Fruit fly (Drosophila melanogaster) whole organism, embryonic: ENCODE measurements around the gene UGP.
A peak's percentile ranks its signal among the peaks of the same experiment; 100 is the strongest.

ENCODE experiments used
- Ada2b ChIP-seq: fragments of 200-800 bp; sonication (Bioruptor generic); IDR thresholded peaks from 2 replicates; pipeline ENCODE4 v1.3.6; 2022; ENCODE audit warnings: missing biosample characterization, missing genetic modification characterization
- Asciz ChIP-seq: fragments of 200-800 bp; sonication (Bioruptor generic); optimal IDR thresholded peaks from 2 replicates; lab custom pipeline; 2017; ENCODE audit warnings: missing biosample characterization, mild to moderate bottlenecking, missing genetic modification characterization, missing genetic modification reagents
- CG1024 ChIP-seq: fragments of 200-800 bp; sonication (Bioruptor generic); IDR thresholded peaks from 2 replicates; pipeline ENCODE4 v1.3.6; 2022; ENCODE audit warnings: missing biosample characterization, missing genetic modification characterization
- CG10321 ChIP-seq: fragments of 200-800 bp; sonication (Bioruptor generic); IDR thresholded peaks from 2 replicates; pipeline ENCODE4 v1.3.6; 2022; ENCODE audit warnings: missing biosample characterization, missing genetic modification characterization
- CG10431 ChIP-seq: fragments of 200-800 bp; sonication (Bioruptor generic); optimal IDR thresholded peaks from 3 replicates; lab custom pipeline; 2018; ENCODE audit warnings: missing biosample characterization, mild to moderate bottlenecking, missing genetic modification characterization
- CG10959 ChIP-seq: fragments of 200-800 bp; sonication (Bioruptor generic); IDR thresholded peaks from 2 replicates; pipeline ENCODE4 v1.3.6; 2022; ENCODE audit warnings: missing biosample characterization, missing genetic modification characterization
- CG11398 ChIP-seq: fragments of 200-800 bp; sonication (Bioruptor generic); optimal IDR thresholded peaks from 2 replicates; lab custom pipeline; 2016; ENCODE audit warnings: missing biosample characterization, missing genetic modification characterization
- CG11695 ChIP-seq: fragments of 200-800 bp; sonication (Bioruptor generic); IDR thresholded peaks from 3 replicates; pipeline ENCODE4 v1.3.6; 2022; ENCODE audit warnings: missing biosample characterization, missing genetic modification characterization
- CG12391 ChIP-seq: fragments of 200-800 bp; sonication (Bioruptor generic); optimal IDR thresholded peaks from 3 replicates; lab custom pipeline; 2018; ENCODE audit warnings: missing biosample characterization, mild to moderate bottlenecking, missing genetic modification characterization, moderate library complexity
- CG12744 ChIP-seq: fragments of 200-800 bp; sonication (Bioruptor generic); optimal IDR thresholded peaks from 2 replicates; lab custom pipeline; 2016; ENCODE audit warnings: missing biosample characterization, missing genetic modification characterization
- CG14014 ChIP-seq: fragments of 200-800 bp; sonication (Bioruptor generic); IDR thresholded peaks from 2 replicates; pipeline ENCODE4 v1.3.6; 2022; ENCODE audit warnings: missing biosample characterization, missing genetic modification characterization
- CG14667 ChIP-seq: fragments of 200-800 bp; sonication (Bioruptor generic); IDR thresholded peaks from 2 replicates; pipeline ENCODE4 v1.3.6; 2022; ENCODE audit warnings: missing biosample characterization, missing genetic modification characterization
- CG14710 ChIP-seq: fragments of 200-800 bp; sonication (Bioruptor generic); optimal IDR thresholded peaks from 3 replicates; lab custom pipeline; 2019; ENCODE audit warnings: missing biosample characterization, mild to moderate bottlenecking, missing genetic modification characterization, moderate library complexity
- CG15269 ChIP-seq: fragments of 200-800 bp; sonication (Bioruptor generic); optimal IDR thresholded peaks from 2 replicates; lab custom pipeline; 2018; ENCODE audit warnings: missing biosample characterization, mild to moderate bottlenecking, missing genetic modification characterization, moderate library complexity
- CG17186 ChIP-seq: fragments of 200-800 bp; sonication (Bioruptor generic); optimal IDR thresholded peaks from 3 replicates; lab custom pipeline; 2017; ENCODE audit warnings: missing biosample characterization, missing genetic modification reagents, missing genetic modification characterization
- CG18011 ChIP-seq: fragments of 200-800 bp; sonication (Bioruptor generic); optimal IDR thresholded peaks from 2 replicates; lab custom pipeline; 2017; ENCODE audit warnings: missing biosample characterization, missing genetic modification characterization, mild to moderate bottlenecking, moderate library complexity, missing genotype
- CG3065 ChIP-seq: fragments of 200-800 bp; sonication (Bioruptor generic); optimal IDR thresholded peaks from 2 replicates; lab custom pipeline; 2016; ENCODE audit warnings: missing biosample characterization, missing genetic modification characterization
- CG32532 ChIP-seq: fragments of 200-800 bp; sonication (Bioruptor generic); IDR thresholded peaks from 2 replicates; pipeline ENCODE4 v1.3.6; 2022; ENCODE audit warnings: missing biosample characterization, missing genetic modification characterization
- CG33557 ChIP-seq: fragments of 200-800 bp; sonication (Bioruptor generic); optimal IDR thresholded peaks from 2 replicates; lab custom pipeline; 2019; ENCODE audit warnings: missing biosample characterization, mild to moderate bottlenecking, missing genetic modification characterization, moderate library complexity
- CG34376 ChIP-seq: fragments of 200-800 bp; sonication (Bioruptor generic); optimal IDR thresholded peaks from 2 replicates; lab custom pipeline; 2018; ENCODE audit warnings: missing biosample characterization, mild to moderate bottlenecking, missing genetic modification characterization
- CG3995 ChIP-seq: fragments of 200-800 bp; sonication (Bioruptor generic); optimal IDR thresholded peaks from 3 replicates; lab custom pipeline; 2016; ENCODE audit warnings: missing biosample characterization, missing genetic modification characterization
- CG7928 ChIP-seq: fragments of 200-800 bp; sonication (Bioruptor generic); optimal IDR thresholded peaks from 2 replicates; lab custom pipeline; 2017; ENCODE audit warnings: missing biosample characterization, mild to moderate bottlenecking, missing genetic modification characterization
- CG9797 ChIP-seq: fragments of 200-800 bp; sonication (Bioruptor generic); optimal IDR thresholded peaks from 3 replicates; lab custom pipeline; 2018; ENCODE audit warnings: missing biosample characterization, mild to moderate bottlenecking, missing genetic modification characterization
- Deaf1 ChIP-seq: fragments of 200-800 bp; optimal IDR thresholded peaks from 3 replicates; lab custom pipeline; 2019; ENCODE audit warnings: missing biosample characterization, mild to moderate bottlenecking, missing genetic modification characterization, moderate library complexity
- Dek ChIP-seq: fragments of 200-800 bp; sonication (Bioruptor generic); optimal IDR thresholded peaks from 3 replicates; lab custom pipeline; 2019; ENCODE audit warnings: missing biosample characterization, mild to moderate bottlenecking, missing genetic modification characterization, moderate library complexity
- Drgx ChIP-seq: fragments of 200-800 bp; sonication (Bioruptor generic); IDR thresholded peaks from 2 replicates; pipeline ENCODE4 v1.3.6; 2022; ENCODE audit warnings: missing biosample characterization, missing genetic modification characterization
- Fer2 ChIP-seq: fragments of 200-800 bp; sonication (Bioruptor generic); optimal IDR thresholded peaks from 2 replicates; lab custom pipeline; 2018; ENCODE audit warnings: missing biosample characterization, mild to moderate bottlenecking, missing genetic modification characterization, moderate library complexity
- Gug ChIP-seq: fragments of 200-800 bp; sonication (Bioruptor generic); IDR thresholded peaks from 4 replicates; pipeline ENCODE4 v1.3.6; 2022; ENCODE audit warnings: missing biosample characterization, missing genetic modification characterization
- HLH4C ChIP-seq: fragments of 200-800 bp; sonication (Bioruptor generic); IDR thresholded peaks from 3 replicates; pipeline ENCODE4 v1.3.6; 2022; ENCODE audit warnings: missing biosample characterization, missing genetic modification characterization; ENCODE audit not compliant: partially characterized antibody
- Hr51 ChIP-seq, 2 experiments: fragments of 200-800 bp; sonication (Bioruptor generic); optimal IDR thresholded peaks; 2 replicates in 1 of 2; 3 replicates in 1 of 2; lab custom pipeline; 2016 to 2018; ENCODE audit warnings: missing biosample characterization in 2 of 2, missing genetic modification characterization in 2 of 2, mild to moderate bottlenecking in 1 of 2, moderate library complexity in 1 of 2
- Jarid2 ChIP-seq: fragments of 200-800 bp; sonication (Bioruptor generic); optimal IDR thresholded peaks from 3 replicates; lab custom pipeline; 2017; ENCODE audit warnings: mild to moderate bottlenecking, missing biosample characterization, missing genetic modification reagents, missing genetic modification characterization
- Myb ChIP-seq: fragments of 200-800 bp; sonication (Bioruptor generic); optimal IDR thresholded peaks from 2 replicates; lab custom pipeline; 2016; ENCODE audit warnings: missing biosample characterization, missing genetic modification characterization
- Rfx ChIP-seq: fragments of 200-800 bp; sonication (Bioruptor generic); IDR thresholded peaks from 2 replicates; pipeline ENCODE4 v1.3.6; 2022; ENCODE audit warnings: missing biosample characterization, missing genetic modification characterization
- Six4 ChIP-seq: fragments of 200-800 bp; sonication (Bioruptor generic); optimal IDR thresholded peaks from 2 replicates; lab custom pipeline; 2016; ENCODE audit warnings: missing biosample characterization, missing genetic modification characterization
- Sox100B ChIP-seq: fragments of 200-800 bp; sonication (Bioruptor generic); optimal IDR thresholded peaks from 3 replicates; lab custom pipeline; 2018; ENCODE audit warnings: missing biosample characterization, mild to moderate bottlenecking, missing genetic modification characterization
- ash1 ChIP-seq: fragments of 200-800 bp; sonication (Bioruptor generic); optimal IDR thresholded peaks from 2 replicates; lab custom pipeline; 2018; ENCODE audit warnings: missing biosample characterization, mild to moderate bottlenecking, missing genetic modification characterization
- cwo ChIP-seq: fragments of 200-800 bp; sonication (Bioruptor generic); optimal IDR thresholded peaks from 3 replicates; lab custom pipeline; 2017; ENCODE audit warnings: missing biosample characterization, missing genetic modification characterization, mild to moderate bottlenecking, moderate library complexity, missing genetic modification reagents
- dpn ChIP-seq, 2 experiments: fragments of 200-800 bp; sonication (Bioruptor generic); optimal IDR thresholded peaks; 3 replicates each; lab custom pipeline; 2016; ENCODE audit warnings: missing biosample characterization in 2 of 2, missing genetic modification characterization in 2 of 2
- eyg ChIP-seq: fragments of 200-800 bp; sonication (Bioruptor generic); optimal IDR thresholded peaks from 3 replicates; lab custom pipeline; 2016; ENCODE audit warnings: missing biosample characterization, missing genetic modification characterization
- fu2 ChIP-seq: fragments of 200-800 bp; sonication (Bioruptor generic); optimal IDR thresholded peaks from 2 replicates; lab custom pipeline; 2016; ENCODE audit warnings: missing biosample characterization, missing genetic modification characterization
- gfzf ChIP-seq: fragments of 200-800 bp; sonication (Bioruptor generic); optimal IDR thresholded peaks from 2 replicates; lab custom pipeline; 2016; ENCODE audit warnings: missing biosample characterization, mild to moderate bottlenecking, missing genetic modification characterization, moderate library complexity
- gsb ChIP-seq: fragments of 200-800 bp; sonication (Bioruptor generic); IDR thresholded peaks from 2 replicates; pipeline ENCODE4 v1.3.6; 2022; ENCODE audit warnings: missing biosample characterization, missing genetic modification characterization
- ham ChIP-seq: fragments of 200-800 bp; sonication (Bioruptor generic); IDR thresholded peaks from 2 replicates; pipeline ENCODE4 v1.3.6; 2022; ENCODE audit warnings: missing biosample characterization, missing genetic modification characterization
- jumu ChIP-seq: fragments of 200-800 bp; sonication (Bioruptor generic); optimal IDR thresholded peaks from 3 replicates; lab custom pipeline; 2016; ENCODE audit warnings: missing biosample characterization, missing genetic modification characterization
- lilli ChIP-seq: fragments of 200-800 bp; sonication (Bioruptor generic); optimal IDR thresholded peaks from 3 replicates; lab custom pipeline; 2016; ENCODE audit warnings: missing biosample characterization, missing genetic modification characterization
- org-1 ChIP-seq: fragments of 200-800 bp; sonication (Bioruptor generic); optimal IDR thresholded peaks from 2 replicates; lab custom pipeline; 2017; ENCODE audit warnings: missing biosample characterization, missing genetic modification characterization
- peb ChIP-seq: fragments of 200-800 bp; sonication (Bioruptor generic); IDR thresholded peaks from 2 replicates; pipeline ENCODE4 v1.3.6; 2022; ENCODE audit warnings: missing biosample characterization, missing genetic modification characterization
- prd ChIP-seq, 3 experiments: fragments of >200 bp in 2 of 3; fragments of 200-800 bp in 1 of 3; sonication (Bioruptor generic) in 1 of 3; optimal IDR thresholded peaks in 2 of 3; IDR thresholded peaks in 1 of 3; 2 replicates in 2 of 3; 3 replicates in 1 of 3; pipeline versions ENCODE4 v1.3.6 to Lab custom; 2017 to 2022; ENCODE audit warnings: missing biosample characterization in 1 of 3, missing genetic modification characterization in 1 of 3
- psq ChIP-seq: fragments of 200-800 bp; sonication (Bioruptor generic); optimal IDR thresholded peaks from 2 replicates; lab custom pipeline; 2017; ENCODE audit warnings: missing biosample characterization, missing genetic modification characterization
- tap ChIP-seq: fragments of 200-800 bp; optimal IDR thresholded peaks from 3 replicates; lab custom pipeline; 2019; ENCODE audit warnings: missing biosample characterization, mild to moderate bottlenecking, missing genetic modification characterization, moderate library complexity

UGP gene

DNA sequence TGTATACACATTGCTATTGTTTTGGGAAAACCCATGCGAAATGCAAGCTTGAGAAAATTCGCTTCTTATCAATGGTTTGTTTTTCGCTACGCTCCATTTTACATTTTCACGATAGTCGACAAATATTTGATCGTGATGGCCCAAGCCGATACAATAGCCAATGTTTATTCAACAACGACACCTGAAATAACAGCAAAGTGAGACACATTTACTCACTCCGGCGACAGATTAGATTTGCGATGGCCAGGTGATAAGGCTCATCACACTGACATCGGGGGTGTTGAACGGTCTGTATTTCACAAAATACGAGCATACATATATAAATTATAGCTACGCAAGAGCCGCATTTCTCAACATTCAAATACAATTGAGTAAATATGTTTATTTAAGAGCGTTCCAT, 38.4 kb upstream of the UGP start (continued):
- no peak for TF ChIP-seq CG10431 (GFP tag; lab: Kevin White, UChicago)
- peak; percentile 59; the same call in 2 of the 3 replicates for TF ChIP-seq CG11695 (GFP tag; lab: Robert Waterston, UW)
- peak in 1 of 2 experiments; percentile 30 for TF ChIP-seq Hr51 (GFP tag; optimal IDR thresholded peaks at IDR 0.05; lab: Kevin White, UChicago)
- peak; percentile 95 for TF ChIP-seq ash1 (GFP tag; lab: Kevin White, UChicago)
- TF ChIP-seq Dek (tag; lab: Kevin White, UChicago) = peak; percentile 40
- peak; percentile 6 for TF ChIP-seq CG12391
- TF ChIP-seq gfzf (GFP tag; lab: Kevin White, UChicago) = no peak
- no peak for TF ChIP-seq Six4 (GFP tag; lab: Kevin White, UChicago)
- peak; percentile 35; the same call in 1 of the 2 replicates for TF ChIP-seq gsb (GFP tag; lab: Robert Waterston, UW)
- TF ChIP-seq HLH4C (GFP tag; lab: Robert Waterston, UW) = no peak
- TF ChIP-seq psq = no peak
- peak; percentile 20 for TF ChIP-seq CG12744 (GFP tag; lab: Kevin White, UChicago)
- peak; percentile 30; the same call in 1 of the 2 replicates for TF ChIP-seq CG32532 (GFP tag; lab: Robert Waterston, UW)
- no peak for TF ChIP-seq Gug (GFP tag; lab: Robert Waterston, UW)
- peak; percentile 84 for TF ChIP-seq eyg
- no peak for TF ChIP-seq peb (GFP tag; lab: Robert Waterston, UW)
- peak; percentile 31; the same call in 1 of the 2 replicates for TF ChIP-seq ham (GFP tag; lab: Robert Waterston, UW)
- TF ChIP-seq prd (optimal IDR thresholded peaks at IDR 0.05; lab: Kevin White, UChicago) = no peak
- no peak for TF ChIP-seq prd (GFP tag; IDR thresholded peaks at IDR 0.05; lab: Robert Waterston, UW)
- TF ChIP-seq Jarid2 = peak; percentile 50
- TF ChIP-seq Drgx = peak; percentile 44
- no peak for TF ChIP-seq CG14667 (GFP tag; lab: Robert Waterston, UW)
- peak; percentile 42 for TF ChIP-seq CG33557 (GFP tag; lab: Kevin White, UChicago)
- peak; percentile 24; the same call in 1 of the 2 replicates for TF ChIP-seq Ada2b (GFP tag; lab: Robert Waterston, UW)
- peak; percentile 32; the same call in 1 of the 2 replicates for TF ChIP-seq CG10959 (GFP tag; lab: Robert Waterston, UW)
- peak; percentile 84 for TF ChIP-seq cwo (GFP tag; lab: Kevin White, UChicago)
- peak; percentile 38 for TF ChIP-seq CG17186
- no peak for TF ChIP-seq fu2 (GFP tag; lab: Kevin White, UChicago)
- no peak for TF ChIP-seq CG10321
- TF ChIP-seq CG14710 (tag; lab: Kevin White, UChicago) = peak; percentile 51
- TF ChIP-seq CG11398 = peak; percentile 41
- TF ChIP-seq Myb (GFP tag; lab: Kevin White, UChicago) = peak; percentile 25
- TF ChIP-seq Sox100B (GFP tag; lab: Kevin White, UChicago) = peak; percentile 73
- no peak for TF ChIP-seq CG3065
- TF ChIP-seq Rfx (GFP tag; lab: Robert Waterston, UW) = peak; percentile 69
- TF ChIP-seq CG34376 = peak; percentile 75
- TF ChIP-seq CG14014 (GFP tag; lab: Robert Waterston, UW) = no peak; the same call in 1 of the 2 replicates
- TF ChIP-seq CG1024 (GFP tag; lab: Robert Waterston, UW) = peak; percentile 41; the same call in 1 of the 2 replicates
- TF ChIP-seq CG7928 = peak; percentile 43
- TF ChIP-seq org-1 = peak; percentile 80
- TF ChIP-seq CG18011 = no peak
- TF ChIP-seq Deaf1 (tag; lab: Kevin White, UChicago) = peak; percentile 2
- TF ChIP-seq CG9797 (GFP tag; lab: Kevin White, UChicago) = peak; percentile 1
- TF ChIP-seq CG15269 = peak; percentile 1
- peak; percentile 85 for TF ChIP-seq Asciz (GFP tag; lab: Kevin White, UChicago)
- peak; percentile 55 for TF ChIP-seq tap (tag; lab: Kevin White, UChicago)
- peak in 1 of 2 experiments; percentile 67 for TF ChIP-seq dpn (GFP tag; optimal IDR thresholded peaks at IDR 0.05; lab: Kevin White, UChicago)
- peak; percentile 17 for TF ChIP-seq lilli
- peak; percentile 59 for TF ChIP-seq Fer2 (tag; lab: Kevin White, UChicago)
- no peak for TF ChIP-seq jumu (GFP tag; lab: Kevin White, UChicago)
- TF ChIP-seq CG3995 (GFP tag; lab: Kevin White, UChicago) = peak; percentile 47
